Fruit fly (Drosophila melanogaster) whole organism, embryonic: ENCODE results near the gene CG13893.
A peak's percentile ranks its signal among the peaks of the same experiment; 100 is the strongest.

Experiments used
- Bgb ChIP-seq: fragments of 200-800 bp; sonication (Bioruptor generic); IDR thresholded peaks from 2 replicates; pipeline ENCODE4 v1.3.6; 2022; ENCODE audit warnings: missing biosample characterization, missing genetic modification characterization; ENCODE audit not compliant: partially characterized antibody
- CG12104 ChIP-seq: fragments of 200-800 bp; sonication (Bioruptor generic); optimal IDR thresholded peaks from 3 replicates; lab custom pipeline; 2016; ENCODE audit warnings: missing biosample characterization, missing genetic modification characterization
- CG13424 ChIP-seq: fragments of 200-800 bp; sonication (Bioruptor generic); optimal IDR thresholded peaks from 2 replicates; lab custom pipeline; 2019; ENCODE audit warnings: missing biosample characterization, mild to moderate bottlenecking, missing genetic modification characterization, moderate library complexity
- CG13624 ChIP-seq: fragments of 200-800 bp; sonication (Bioruptor generic); optimal IDR thresholded peaks from 2 replicates; lab custom pipeline; 2016; ENCODE audit warnings: missing biosample characterization, missing genetic modification characterization
- CG14441 ChIP-seq: fragments of 200-800 bp; sonication (Bioruptor generic); IDR thresholded peaks from 2 replicates; pipeline ENCODE4 v1.3.6; 2022; ENCODE audit warnings: missing biosample characterization, missing genetic modification characterization
- CG15073 ChIP-seq: fragments of 200-800 bp; sonication (Bioruptor generic); optimal IDR thresholded peaks from 2 replicates; lab custom pipeline; 2016; ENCODE audit warnings: missing biosample characterization, missing genetic modification characterization
- CG15479 ChIP-seq: fragments of 200-800 bp; sonication (Bioruptor generic); optimal IDR thresholded peaks from 3 replicates; lab custom pipeline; 2019; ENCODE audit warnings: missing biosample characterization, mild to moderate bottlenecking, missing genetic modification characterization, moderate library complexity
- CG17385 ChIP-seq: fragments of 200-800 bp; sonication (Bioruptor generic); optimal IDR thresholded peaks from 3 replicates; lab custom pipeline; 2018; ENCODE audit warnings: missing biosample characterization, mild to moderate bottlenecking, missing genetic modification characterization
- CG30020 ChIP-seq: fragments of 200-800 bp; optimal IDR thresholded peaks from 2 replicates; lab custom pipeline; 2019; ENCODE audit warnings: missing biosample characterization, mild to moderate bottlenecking, missing genetic modification characterization, moderate library complexity
- CG4617 ChIP-seq: fragments of 200-800 bp; sonication (Bioruptor generic); optimal IDR thresholded peaks from 3 replicates; lab custom pipeline; 2016; ENCODE audit warnings: missing biosample characterization, missing genetic modification characterization, borderline replicate concordance
- CG4707 ChIP-seq: fragments of 200-800 bp; sonication (Bioruptor generic); optimal IDR thresholded peaks from 2 replicates; lab custom pipeline; 2018; ENCODE audit warnings: missing biosample characterization, mild to moderate bottlenecking, missing genetic modification characterization, moderate library complexity
- CG8290 ChIP-seq, 3 experiments: fragments of 200-800 bp; sonication (Bioruptor generic); optimal IDR thresholded peaks; 2 replicates each; lab custom pipeline; 2016 to 2019; ENCODE audit warnings: missing biosample characterization in 3 of 3, missing genetic modification characterization in 3 of 3, mild to moderate bottlenecking in 2 of 3, moderate library complexity in 1 of 3
- CG8388 ChIP-seq: fragments of 200-800 bp; sonication (Bioruptor generic); optimal IDR thresholded peaks from 2 replicates; lab custom pipeline; 2019; ENCODE audit warnings: missing biosample characterization, mild to moderate bottlenecking, missing genetic modification characterization, moderate library complexity
- Doc2 ChIP-seq: fragments of 200-800 bp; sonication (Bioruptor generic); IDR thresholded peaks from 2 replicates; pipeline ENCODE4 v1.3.6; 2022; ENCODE audit warnings: missing biosample characterization, missing genetic modification characterization
- E2f2 ChIP-seq: fragments of 200-800 bp; sonication (Bioruptor generic); IDR thresholded peaks from 2 replicates; pipeline ENCODE4 v1.3.6; 2022; ENCODE audit warnings: missing biosample characterization, missing genetic modification characterization
- Fer3 ChIP-seq: fragments of 200-800 bp; sonication (Bioruptor generic); optimal IDR thresholded peaks from 2 replicates; lab custom pipeline; 2018; ENCODE audit warnings: missing biosample characterization, mild to moderate bottlenecking, missing genetic modification characterization, moderate library complexity
- HLH3B ChIP-seq: fragments of 200-800 bp; sonication (Bioruptor generic); IDR thresholded peaks from 2 replicates; pipeline ENCODE4 v1.3.6; 2022; ENCODE audit warnings: missing biosample characterization, missing genetic modification characterization
- Jarid2 ChIP-seq: fragments of 200-800 bp; sonication (Bioruptor generic); optimal IDR thresholded peaks from 3 replicates; lab custom pipeline; 2017; ENCODE audit warnings: mild to moderate bottlenecking, missing biosample characterization, missing genetic modification reagents, missing genetic modification characterization
- Mrtf ChIP-seq: fragments of 200-800 bp; sonication (Bioruptor generic); IDR thresholded peaks from 3 replicates; pipeline ENCODE4 v1.3.6; 2022; ENCODE audit warnings: missing biosample characterization, missing genetic modification characterization
- NC2β ChIP-seq: fragments of 200-800 bp; sonication (Bioruptor generic); optimal IDR thresholded peaks from 2 replicates; lab custom pipeline; 2016; ENCODE audit warnings: missing biosample characterization, missing genetic modification characterization
- Opbp ChIP-seq: fragments of 200-800 bp; sonication (Bioruptor generic); IDR thresholded peaks from 3 replicates; pipeline ENCODE4 v1.3.6; 2022; ENCODE audit warnings: missing biosample characterization, missing genetic modification characterization; ENCODE audit not compliant: partially characterized antibody
- Ravus ChIP-seq: fragments of 200-800 bp; sonication (Bioruptor generic); IDR thresholded peaks from 2 replicates; pipeline ENCODE4 v1.3.6; 2022; ENCODE audit warnings: missing biosample characterization, missing genetic modification characterization
- Scr ChIP-seq: fragments of 200-800 bp; sonication (Bioruptor generic); IDR thresholded peaks from 2 replicates; pipeline ENCODE4 v1.3.6; 2022; ENCODE audit warnings: missing biosample characterization, missing genetic modification characterization; ENCODE audit not compliant: partially characterized antibody
- Side ChIP-seq: fragments of 200-800 bp; sonication (Bioruptor generic); optimal IDR thresholded peaks from 2 replicates; lab custom pipeline; 2016; ENCODE audit warnings: missing biosample characterization, missing genetic modification characterization
- Six4 ChIP-seq: fragments of 200-800 bp; sonication (Bioruptor generic); optimal IDR thresholded peaks from 2 replicates; lab custom pipeline; 2016; ENCODE audit warnings: missing biosample characterization, missing genetic modification characterization
- Ssrp ChIP-seq: fragments of 200-800 bp; sonication (Bioruptor generic); optimal IDR thresholded peaks from 2 replicates; lab custom pipeline; 2018; ENCODE audit warnings: missing biosample characterization, mild to moderate bottlenecking, missing genetic modification characterization, moderate library complexity
- TFAM ChIP-seq: fragments of 200-800 bp; sonication (Bioruptor generic); optimal IDR thresholded peaks from 2 replicates; lab custom pipeline; 2017; ENCODE audit warnings: missing biosample characterization, missing genetic modification characterization, inconsistent platforms
- Xbp1 ChIP-seq: fragments of 200-800 bp; sonication (Bioruptor generic); optimal IDR thresholded peaks from 3 replicates; lab custom pipeline; 2016; ENCODE audit warnings: missing biosample characterization, mild to moderate bottlenecking, missing genetic modification characterization
- ato ChIP-seq: fragments of 200-800 bp; sonication (Bioruptor generic); IDR thresholded peaks from 2 replicates; pipeline ENCODE4 v1.3.6; 2022; ENCODE audit warnings: missing biosample characterization, missing genetic modification characterization; ENCODE audit not compliant: partially characterized antibody
- az2 ChIP-seq: fragments of 200-800 bp; sonication (Bioruptor generic); optimal IDR thresholded peaks from 3 replicates; lab custom pipeline; 2016; ENCODE audit warnings: missing biosample characterization, missing genetic modification characterization
- chm ChIP-seq: fragments of 200-800 bp; sonication (Bioruptor generic); IDR thresholded peaks from 2 replicates; pipeline ENCODE4 v1.3.6; 2022; ENCODE audit warnings: missing biosample characterization, missing genetic modification characterization
- crc ChIP-seq: fragments of 200-800 bp; sonication (Bioruptor generic); optimal IDR thresholded peaks from 2 replicates; lab custom pipeline; 2016; ENCODE audit warnings: missing biosample characterization, missing genetic modification characterization
- eve ChIP-seq, 2 experiments: fragments of >200 bp; optimal IDR thresholded peaks; 2 replicates each; lab custom pipeline; 2017; ENCODE audit warnings: missing biosample characterization in 2 of 2, missing genetic modification characterization in 2 of 2
- fu2 ChIP-seq: fragments of 200-800 bp; sonication (Bioruptor generic); optimal IDR thresholded peaks from 2 replicates; lab custom pipeline; 2016; ENCODE audit warnings: missing biosample characterization, missing genetic modification characterization
- gem ChIP-seq: fragments of 200-800 bp; sonication (Bioruptor generic); optimal IDR thresholded peaks from 2 replicates; lab custom pipeline; 2019; ENCODE audit warnings: missing biosample characterization, mild to moderate bottlenecking, missing genetic modification characterization, moderate library complexity
- her ChIP-seq: fragments of 200-800 bp; sonication (Bioruptor generic); optimal IDR thresholded peaks from 2 replicates; lab custom pipeline; 2016; ENCODE audit warnings: missing biosample characterization, missing genetic modification characterization
- inv ChIP-seq: fragments of 200-800 bp; sonication (Bioruptor generic); IDR thresholded peaks from 2 replicates; pipeline ENCODE4 v1.3.6; 2022; ENCODE audit warnings: missing biosample characterization, missing genetic modification characterization; ENCODE audit not compliant: partially characterized antibody
- luna ChIP-seq: fragments of 200-800 bp; sonication (Bioruptor generic); optimal IDR thresholded peaks from 2 replicates; lab custom pipeline; 2016; ENCODE audit warnings: missing biosample characterization, missing genetic modification characterization
- maf-S ChIP-seq: fragments of 200-800 bp; sonication (Bioruptor generic); optimal IDR thresholded peaks from 2 replicates; lab custom pipeline; 2016; ENCODE audit warnings: missing biosample characterization, missing genetic modification characterization
- mam ChIP-seq: fragments of 200-800 bp; sonication (Bioruptor generic); optimal IDR thresholded peaks from 3 replicates; lab custom pipeline; 2016; ENCODE audit warnings: missing biosample characterization, missing genetic modification characterization
- otp ChIP-seq: fragments of 200-800 bp; sonication (Bioruptor generic); IDR thresholded peaks from 3 replicates; pipeline ENCODE4, ENCODE4 v1.3.6; 2022; ENCODE audit warnings: missing biosample characterization, missing genetic modification characterization
- shn ChIP-seq: fragments of 200-800 bp; sonication (Bioruptor generic); optimal IDR thresholded peaks from 3 replicates; lab custom pipeline; 2016; ENCODE audit warnings: missing biosample characterization, missing genetic modification characterization
- sima ChIP-seq: fragments of 200-800 bp; sonication (Bioruptor generic); optimal IDR thresholded peaks from 2 replicates; lab custom pipeline; 2016; ENCODE audit warnings: missing biosample characterization, missing genetic modification characterization
- ssp ChIP-seq: fragments of 200-800 bp; sonication (Bioruptor generic); IDR thresholded peaks from 2 replicates; pipeline ENCODE4 v1.3.6; 2022; ENCODE audit warnings: missing biosample characterization, missing genetic modification characterization
- stwl ChIP-seq: fragments of 200-800 bp; sonication (Bioruptor generic); optimal IDR thresholded peaks from 3 replicates; lab custom pipeline; 2018; ENCODE audit warnings: missing biosample characterization, mild to moderate bottlenecking, missing genetic modification characterization, moderate library complexity
- twi ChIP-seq: fragments of 200-800 bp; optimal IDR thresholded peaks from 2 replicates; lab custom pipeline; 2019; ENCODE audit warnings: missing biosample characterization, mild to moderate bottlenecking, missing genetic modification characterization, moderate library complexity
- unc-4 ChIP-seq: fragments of 200-800 bp; sonication (Bioruptor generic); IDR thresholded peaks from 2 replicates; pipeline ENCODE4 v1.3.6; 2022; ENCODE audit warnings: missing biosample characterization, missing genetic modification characterization; ENCODE audit not compliant: partially characterized antibody
- wor ChIP-seq: fragments of 200-800 bp; sonication (Bioruptor generic); IDR thresholded peaks from 2 replicates; pipeline ENCODE4 v1.3.6; 2022; ENCODE audit warnings: missing biosample characterization, missing genetic modification characterization

CG13893 gene

dm6 chr3L:627819-628601, 24.2 kb upstream of the CG13893 start (continued):
- TF ChIP-seq Mrtf (GFP tag; lab: Robert Waterston, UW) (peak; percentile 30; the same call in 1 of the 3 replicates), NC2β (GFP tag; lab: Kevin White, UChicago) (no peak), mam (peak; percentile 31), CG13624 (GFP tag; lab: Kevin White, UChicago) (peak; percentile 76), CG13424 (tag; lab: Kevin White, UChicago) (peak; percentile 32), sima (GFP tag; lab: Kevin White, UChicago) (no peak), her (GFP tag; lab: Kevin White, UChicago) (peak; percentile 56), twi (tag; lab: Kevin White, UChicago) (no peak), ssp (GFP tag; lab: Robert Waterston, UW) (peak; percentile 47), Opbp (GFP tag; lab: Robert Waterston, UW) (peak; percentile 14; the same call in 1 of the 3 replicates), CG15073 (GFP tag; lab: Kevin White, UChicago) (no peak), Fer3 (tag; lab: Kevin White, UChicago) (peak; percentile 11), CG17385 (GFP tag; lab: Kevin White, UChicago) (no peak), otp (peak; percentile 44; the same call in 2 of the 3 replicates), wor (0 out of 2 replicates have a peak, but pooled peaks have one; percentile 20), CG14441 (GFP tag; lab: Robert Waterston, UW) (peak; percentile 65; the same call in 1 of the 2 replicates), CG4617 (no peak), Scr (0 out of 2 replicates have a peak, but pooled peaks have one; percentile 30), shn (GFP tag; lab: Kevin White, UChicago) (peak; percentile 48), CG4707 (GFP tag; lab: Kevin White, UChicago) (no peak), luna (GFP tag; lab: Kevin White, UChicago) (no peak), CG8290 (GFP tag; optimal IDR thresholded peaks at IDR 0.05; lab: Kevin White, UChicago) (peak; percentile 50), CG8290 (tag; optimal IDR thresholded peaks at IDR 0.05; lab: Kevin White, UChicago) (peak; percentile 12 to 71), maf-S (GFP tag; lab: Kevin White, UChicago) (no peak), crc (GFP tag; lab: Kevin White, UChicago) (no peak), Xbp1 (GFP tag; lab: Kevin White, UChicago) (no peak), stwl (peak; percentile 65), ato (GFP tag; lab: Robert Waterston, UW) (no peak), Side (GFP tag; lab: Kevin White, UChicago) (peak; percentile 7), E2f2 (GFP tag; lab: Robert Waterston, UW) (no peak; the same call in 1 of the 2 replicates), HLH3B (peak; percentile 41; the same call in 1 of the 2 replicates), gem (tag; lab: Kevin White, UChicago) (peak; percentile 54), fu2 (GFP tag; lab: Kevin White, UChicago) (peak; percentile 20), CG15479 (GFP tag; lab: Kevin White, UChicago) (peak; percentile 20), CG8388 (GFP tag; lab: Kevin White, UChicago) (peak; percentile 7), CG12104 (GFP tag; lab: Kevin White, UChicago) (peak; percentile 32), Jarid2 (GFP tag; lab: Kevin White, UChicago) (peak; percentile 96), inv (GFP tag; lab: Robert Waterston, UW) (peak; percentile 38; the same call in 1 of the 2 replicates), Ravus (GFP tag; lab: Robert Waterston, UW) (no peak), TFAM (GFP tag; lab: Kevin White, UChicago) (no peak), CG30020 (tag; lab: Kevin White, UChicago) (no peak), Six4 (GFP tag; lab: Kevin White, UChicago) (no peak), az2 (GFP tag; lab: Kevin White, UChicago) (peak; percentile 8), unc-4 (GFP tag; lab: Robert Waterston, UW) (no peak), Bgb (peak; percentile 66; the same call in 1 of the 2 replicates), eve (GFP tag; optimal IDR thresholded peaks at IDR 0.05; lab: Kevin White, UChicago) (no peak), chm (GFP tag; lab: Robert Waterston, UW) (peak; percentile 87), Doc2 (GFP tag; lab: Robert Waterston, UW) (no peak), Ssrp (tag; lab: Kevin White, UChicago) (peak; percentile 17)
